Worm (Caenorhabditis elegans): ENCODE data around the gene Y102A11A.9.

Gene Y102A11A.9

DNA sequence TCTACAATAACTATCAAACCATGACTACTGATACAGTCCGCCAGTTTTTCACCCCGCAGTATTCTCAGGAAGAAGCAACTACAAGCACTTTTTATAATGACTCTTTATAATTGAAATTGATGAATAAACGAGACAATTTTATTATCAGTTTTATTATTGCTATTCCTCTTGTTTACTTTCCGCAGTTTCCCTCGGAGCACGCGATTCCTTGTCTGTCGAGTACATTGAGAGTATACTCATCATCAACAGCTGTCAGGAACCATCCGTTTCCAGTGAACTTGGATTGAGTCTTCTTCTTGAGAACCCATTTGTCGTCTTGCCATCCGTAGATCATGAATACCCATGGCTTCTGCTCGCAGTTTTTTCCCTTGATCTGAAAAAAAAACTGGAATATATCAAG is 17.9 kb downstream of the Y102A11A.9 start:
- TF ChIP-seq egl-27 (tag; optimal IDR thresholded peaks at IDR 0.05) (no peak), unc-39 (tag; optimal IDR thresholded peaks at IDR 0.05) (no peak), nhr-10 (tag; optimal IDR thresholded peaks at IDR 0.05) (no peak), lin-39 (tag; optimal IDR thresholded peaks at IDR 0.05) (no peak), elt-3 (tag; optimal IDR thresholded peaks at IDR 0.05) (no peak), C34F6.9 (tag; optimal IDR thresholded peaks at IDR 0.05) (no peak), R02D3.7 (tag; optimal IDR thresholded peaks at IDR 0.05) (no peak), unc-55 (GFP tag; optimal IDR thresholded peaks at IDR 0.05) (no peak), snpc-4 (tag; optimal IDR thresholded peaks at IDR 0.05) (no peak), elt-1 (tag; optimal IDR thresholded peaks at IDR 0.05) (no peak)

DNA sequence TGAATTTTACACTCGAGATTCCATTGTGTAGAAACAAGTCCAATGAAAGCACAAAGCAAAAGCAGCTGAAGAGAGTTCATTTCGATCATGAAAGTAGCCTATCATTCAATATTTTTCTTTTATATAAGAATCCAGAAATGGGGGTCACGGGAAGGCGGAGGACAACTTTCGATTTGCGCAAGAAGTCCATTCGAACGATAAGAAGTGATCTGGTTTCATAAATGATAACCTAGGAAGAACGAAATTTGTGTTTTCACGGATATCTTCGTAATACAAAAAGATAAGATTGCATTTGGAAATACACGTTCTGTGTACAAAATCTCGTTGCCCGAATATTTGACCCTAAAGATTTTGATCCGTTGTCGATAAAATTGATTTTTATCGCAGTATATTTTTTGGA is 18.5 kb downstream of the Y102A11A.9 start, which contains the start of gene Y102A11A.5:
Gene Y102A11A.5 (minus strand): TSS at position 175 of the 400 bp plus-strand sequence.
- TF ChIP-seq nhr-21 (tag; optimal IDR thresholded peaks at IDR 0.05) (peak; percentile 45), zag-1 (tag; optimal IDR thresholded peaks at IDR 0.05) (no peak), unc-55 (GFP tag; optimal IDR thresholded peaks at IDR 0.05) (no peak)

DNA sequence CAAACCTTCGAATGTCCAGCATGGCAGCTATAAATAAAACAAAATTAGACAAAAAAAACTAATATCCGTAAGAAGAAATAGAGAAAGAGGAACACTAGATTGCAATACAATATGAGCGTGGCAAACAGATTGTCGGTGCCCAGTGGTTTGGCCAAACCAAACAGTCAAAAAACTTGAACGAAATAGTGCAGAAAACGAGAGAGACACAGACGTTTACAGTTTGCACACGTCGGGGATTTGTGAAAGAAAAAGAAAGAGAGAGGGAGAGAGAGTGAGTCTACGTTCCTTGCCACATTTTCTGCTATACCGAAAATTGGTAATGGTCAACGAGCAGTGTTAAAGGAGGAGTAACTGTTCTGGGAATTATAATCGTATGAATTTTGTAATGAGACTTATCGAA is 22.2 kb downstream of the Y102A11A.9 start, which contains the start of gene ergi-1:
Gene ergi-1 (minus strand): TSS at position 101 of the 400 bp plus-strand sequence.
- TF ChIP-seq unc-39 (tag; optimal IDR thresholded peaks at IDR 0.05) (no peak), nhr-237 (tag; optimal IDR thresholded peaks at IDR 0.05) (no peak), Y55F3AM.14 (GFP tag; optimal IDR thresholded peaks at IDR 0.05) (no peak), ztf-1 (GFP tag; conservative IDR thresholded peaks at IDR 0.05) (no peak), ZK546.5 (tag; optimal IDR thresholded peaks at IDR 0.05) (no peak), nhr-23 (tag; optimal IDR thresholded peaks at IDR 0.05) (no peak)

DNA sequence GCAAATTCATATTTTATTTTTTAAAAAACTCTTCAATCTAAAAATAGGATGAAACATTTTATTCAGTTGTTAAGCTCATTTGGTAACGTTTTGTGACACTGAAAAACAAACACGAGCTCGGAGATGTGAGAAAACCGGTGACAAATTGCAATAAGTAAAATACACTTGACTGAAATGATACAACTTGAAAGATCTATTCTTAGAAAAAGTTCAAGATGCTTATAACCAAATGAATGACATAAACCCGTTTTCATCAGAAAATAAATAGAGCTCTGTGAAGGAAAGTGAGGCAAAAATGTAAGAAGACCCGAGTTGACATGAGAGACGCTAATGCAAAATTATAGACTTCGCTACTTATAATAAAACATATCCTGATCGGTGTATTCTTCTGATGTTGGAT is 26.4 kb downstream of the Y102A11A.9 start, which contains the start of gene smex-2:
Gene smex-2 (minus strand): TSS at position 101 of the 400 bp plus-strand sequence.
- TF ChIP-seq C34F6.9 (tag; optimal IDR thresholded peaks at IDR 0.05) (no peak), sma-9 (GFP tag; optimal IDR thresholded peaks at IDR 0.05) (no peak), sma-9 (tag; optimal IDR thresholded peaks at IDR 0.05) (no peak), zag-1 (tag; optimal IDR thresholded peaks at IDR 0.05) (no peak), mdl-1 (tag; optimal IDR thresholded peaks at IDR 0.05) (no peak), unc-55 (GFP tag; optimal IDR thresholded peaks at IDR 0.05) (no peak), Y55F3AM.14 (GFP tag; optimal IDR thresholded peaks at IDR 0.05) (no peak), nhr-12 (tag; optimal IDR thresholded peaks at IDR 0.05) (no peak), nhr-21 (tag; optimal IDR thresholded peaks at IDR 0.05) (no peak), mab-5 (tag; optimal IDR thresholded peaks at IDR 0.05) (no peak)

DNA sequence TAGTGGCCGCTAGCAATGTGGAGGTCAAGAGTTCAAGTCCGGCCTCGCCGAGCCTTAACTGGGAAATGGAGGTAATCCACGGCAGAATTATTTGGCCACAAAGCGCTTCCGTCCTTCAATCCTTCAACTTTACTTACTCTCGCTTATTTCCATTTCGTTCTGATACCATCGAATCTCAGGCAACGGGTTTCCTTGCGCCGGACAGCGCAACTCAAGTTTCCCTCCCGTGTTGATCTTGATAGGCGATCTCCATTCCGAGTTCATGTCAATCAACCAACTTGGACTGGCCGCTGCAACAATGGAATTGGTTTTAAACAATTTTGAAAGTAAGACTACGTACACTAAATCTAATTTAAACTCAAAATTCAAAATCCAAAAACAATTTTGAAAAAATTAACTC is 27.9 kb downstream of the Y102A11A.9 start:
- TF ChIP-seq skn-1 (tag; optimal IDR thresholded peaks at IDR 0.05) (no peak), ZK546.5 (tag; optimal IDR thresholded peaks at IDR 0.05) (no peak), ceh-16 (tag; optimal IDR thresholded peaks at IDR 0.05) (peak; percentile 68), dmd-4 (tag; optimal IDR thresholded peaks at IDR 0.05) (no peak)

DNA sequence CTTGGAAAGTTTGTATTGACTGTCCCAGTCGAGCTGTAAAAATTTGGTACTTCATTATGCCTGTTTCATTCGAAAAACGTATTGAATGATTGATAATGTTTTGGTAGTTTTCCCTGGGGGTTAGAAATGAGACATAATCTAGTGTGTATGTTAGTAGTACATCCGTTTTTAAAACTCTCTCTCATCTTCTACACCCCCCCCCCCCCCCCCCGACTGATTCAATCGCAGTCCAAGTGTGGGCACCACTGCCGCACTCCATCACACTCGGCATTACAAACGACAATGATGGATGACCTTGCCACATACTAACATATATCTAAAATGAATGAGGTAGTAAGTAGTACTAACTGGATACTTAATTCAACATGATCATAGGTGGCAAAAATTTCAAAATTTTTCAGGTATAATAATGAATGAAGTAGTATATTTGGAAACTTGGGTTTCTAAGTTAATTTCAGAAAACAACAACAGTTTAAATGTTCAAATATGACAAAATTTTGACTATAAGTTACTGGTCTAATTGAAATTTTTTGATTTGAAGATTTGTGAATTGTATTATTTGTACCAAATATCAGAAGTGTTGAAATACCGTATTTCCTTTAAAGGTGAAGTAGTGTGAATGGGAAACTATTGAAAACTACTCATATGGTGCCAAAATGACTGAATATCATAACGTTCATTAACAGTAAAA is 28.6 kb downstream of the Y102A11A.9 start:
- no peak for TF ChIP-seq mab-5 (tag; optimal IDR thresholded peaks at IDR 0.05)
- TF ChIP-seq ceh-16 (tag; optimal IDR thresholded peaks at IDR 0.05) = peak; percentile 17
- no peak for TF ChIP-seq lin-13 (GFP tag; optimal IDR thresholded peaks at IDR 0.05)
- no peak for TF ChIP-seq nhr-237 (tag; optimal IDR thresholded peaks at IDR 0.05)

DNA sequence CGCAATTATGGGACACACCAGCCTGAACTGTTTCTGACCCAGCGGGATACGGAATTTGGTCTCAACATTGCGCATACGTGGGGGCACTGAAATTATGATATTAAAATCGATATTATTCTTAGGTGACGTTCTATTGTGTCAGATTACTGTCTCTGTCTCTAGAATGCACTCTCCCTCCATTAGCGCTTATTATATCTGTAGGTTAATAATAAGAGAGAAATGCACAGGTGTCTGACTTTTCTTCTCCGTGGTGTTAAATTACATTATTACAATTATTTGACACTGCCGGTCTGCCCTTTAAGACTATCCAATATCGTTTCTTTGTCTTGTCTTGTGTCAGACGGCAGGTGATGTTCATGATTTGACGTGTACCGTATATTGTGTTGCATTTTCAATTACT is 29.7 kb downstream of the Y102A11A.9 start:
- TF ChIP-seq lin-39 (tag; optimal IDR thresholded peaks at IDR 0.05) (no peak), egl-27 (tag; optimal IDR thresholded peaks at IDR 0.05) (no peak), blmp-1 (tag; optimal IDR thresholded peaks at IDR 0.05; ENCODE audit: insufficient read depth) (no peak), skn-1 (tag; optimal IDR thresholded peaks at IDR 0.05) (no peak), snpc-4 (tag; optimal IDR thresholded peaks at IDR 0.05) (no peak), nhr-25 (tag; optimal IDR thresholded peaks at IDR 0.05) (no peak), ceh-16 (tag; optimal IDR thresholded peaks at IDR 0.05) (no peak), elt-3 (tag; optimal IDR thresholded peaks at IDR 0.05) (no peak), ztf-11 (tag; optimal IDR thresholded peaks at IDR 0.05) (no peak), zag-1 (tag; optimal IDR thresholded peaks at IDR 0.05) (no peak), nhr-12 (tag; optimal IDR thresholded peaks at IDR 0.05) (no peak), lin-11 (tag; optimal IDR thresholded peaks at IDR 0.05) (no peak), lsy-2 (tag; optimal IDR thresholded peaks at IDR 0.05) (no peak)

All from whole organism, L2 larva.